Fruit fly (Drosophila melanogaster) whole organism, embryonic: ENCODE data around the gene Svil.

Source experiments
- CG11093 ChIP-seq: fragments of 200-800 bp; sonication (Bioruptor generic); IDR thresholded peaks from 3 replicates; pipeline ENCODE4 v1.3.6; 2022; ENCODE audit warnings: missing biosample characterization, missing genetic modification characterization
- CG14441 ChIP-seq: fragments of 200-800 bp; sonication (Bioruptor generic); IDR thresholded peaks from 2 replicates; pipeline ENCODE4 v1.3.6; 2022; ENCODE audit warnings: missing biosample characterization, missing genetic modification characterization
- CG14710 ChIP-seq: fragments of 200-800 bp; sonication (Bioruptor generic); optimal IDR thresholded peaks from 3 replicates; lab custom pipeline; 2019; ENCODE audit warnings: missing biosample characterization, mild to moderate bottlenecking, missing genetic modification characterization, moderate library complexity
- CG14965 ChIP-seq: fragments of 200-800 bp; sonication (Bioruptor generic); optimal IDR thresholded peaks from 2 replicates; lab custom pipeline; 2016; ENCODE audit warnings: missing biosample characterization, missing genetic modification characterization, borderline replicate concordance
- CG17612 ChIP-seq: fragments of 200-800 bp; sonication (Bioruptor generic); IDR thresholded peaks from 2 replicates; pipeline ENCODE4 v1.3.6; 2022; ENCODE audit warnings: missing biosample characterization, missing genetic modification characterization
- CG17829 ChIP-seq: fragments of 200-800 bp; optimal IDR thresholded peaks from 2 replicates; lab custom pipeline; 2019; ENCODE audit warnings: missing biosample characterization, mild to moderate bottlenecking, missing genetic modification characterization, moderate library complexity
- CG18262 ChIP-seq: fragments of 200-800 bp; optimal IDR thresholded peaks from 3 replicates; lab custom pipeline; 2019; ENCODE audit warnings: missing biosample characterization, mild to moderate bottlenecking, missing genetic modification characterization, moderate library complexity
- CG18476 ChIP-seq: fragments of 200-800 bp; sonication (Bioruptor generic); optimal IDR thresholded peaks from 2 replicates; lab custom pipeline; 2016; ENCODE audit warnings: missing biosample characterization, mild to moderate bottlenecking, missing genetic modification characterization
- CG18599 ChIP-seq: fragments of 200-800 bp; sonication (Bioruptor generic); optimal IDR thresholded peaks from 3 replicates; lab custom pipeline; 2017; ENCODE audit warnings: missing biosample characterization, missing genetic modification characterization, mild to moderate bottlenecking, moderate library complexity, missing genetic modification reagents
- CG18619 ChIP-seq: fragments of 200-800 bp; sonication (Bioruptor generic); optimal IDR thresholded peaks from 3 replicates; lab custom pipeline; 2017; ENCODE audit warnings: missing biosample characterization, mild to moderate bottlenecking, missing genetic modification characterization
- CG31224 ChIP-seq: fragments of 200-800 bp; sonication (Bioruptor generic); IDR thresholded peaks from 2 replicates; pipeline ENCODE4 v1.3.6; 2022; ENCODE audit warnings: missing biosample characterization, missing genetic modification characterization
- CG3163 ChIP-seq: fragments of 200-800 bp; sonication (Bioruptor generic); optimal IDR thresholded peaks from 3 replicates; lab custom pipeline; 2016; ENCODE audit warnings: missing biosample characterization, missing genetic modification characterization
- CG34422 ChIP-seq: fragments of 200-800 bp; sonication (Bioruptor generic); IDR thresholded peaks from 3 replicates; pipeline ENCODE4 v1.3.6; 2022; ENCODE audit warnings: missing biosample characterization, missing genetic modification characterization
- CG4360 ChIP-seq: fragments of 200-800 bp; sonication (Bioruptor generic); IDR thresholded peaks from 2 replicates; pipeline ENCODE4 v1.3.6; 2022; ENCODE audit warnings: missing biosample characterization, missing genetic modification characterization
- CG5953 ChIP-seq: fragments of 200-800 bp; sonication (Bioruptor generic); IDR thresholded peaks from 2 replicates; pipeline ENCODE4 v1.3.6; 2022; ENCODE audit warnings: missing biosample characterization, missing genetic modification characterization
- CG6175 ChIP-seq: fragments of 200-800 bp; sonication (Bioruptor generic); IDR thresholded peaks from 3 replicates; pipeline ENCODE4 v1.3.6; 2022; ENCODE audit warnings: missing biosample characterization, missing genetic modification characterization
- CG8290 ChIP-seq, 3 experiments: fragments of 200-800 bp; sonication (Bioruptor generic); optimal IDR thresholded peaks; 2 replicates each; lab custom pipeline; 2016 to 2019; ENCODE audit warnings: missing biosample characterization in 3 of 3, missing genetic modification characterization in 3 of 3, mild to moderate bottlenecking in 2 of 3, moderate library complexity in 1 of 3
- D19A ChIP-seq: fragments of 200-800 bp; optimal IDR thresholded peaks from 3 replicates; lab custom pipeline; 2019; ENCODE audit warnings: missing biosample characterization, mild to moderate bottlenecking, missing genetic modification characterization, moderate library complexity
- Dfd ChIP-seq, 2 experiments: fragments of >200 bp; optimal IDR thresholded peaks; 2 replicates each; lab custom pipeline; 2017; ENCODE audit warnings: missing biosample characterization in 2 of 2, missing genetic modification characterization in 2 of 2
- HLH4C ChIP-seq: fragments of 200-800 bp; sonication (Bioruptor generic); IDR thresholded peaks from 3 replicates; pipeline ENCODE4 v1.3.6; 2022; ENCODE audit warnings: missing biosample characterization, missing genetic modification characterization; ENCODE audit not compliant: partially characterized antibody
- Max ChIP-seq: fragments of 200-800 bp; sonication (Bioruptor generic); optimal IDR thresholded peaks from 2 replicates; lab custom pipeline; 2016; ENCODE audit warnings: missing biosample characterization, mild to moderate bottlenecking, missing genetic modification characterization
- NfI ChIP-seq: fragments of 200-800 bp; sonication (Bioruptor generic); optimal IDR thresholded peaks from 3 replicates; lab custom pipeline; 2018; ENCODE audit warnings: missing biosample characterization, mild to moderate bottlenecking, missing genetic modification characterization, moderate library complexity
- PHDP ChIP-seq: fragments of 200-800 bp; sonication (Bioruptor generic); optimal IDR thresholded peaks from 3 replicates; lab custom pipeline; 2018; ENCODE audit warnings: missing biosample characterization, mild to moderate bottlenecking, missing genetic modification characterization, moderate library complexity
- Pdp1 ChIP-seq, 2 experiments: fragments of 200-800 bp; sonication (Bioruptor generic); optimal IDR thresholded peaks; 3 replicates each; lab custom pipeline; 2016; ENCODE audit warnings: missing biosample characterization in 2 of 2, missing genetic modification characterization in 2 of 2, mild to moderate bottlenecking in 1 of 2, moderate library complexity in 1 of 2
- Sry-β ChIP-seq: fragments of 200-800 bp; sonication (Bioruptor generic); optimal IDR thresholded peaks from 2 replicates; lab custom pipeline; 2018; ENCODE audit warnings: missing biosample characterization, mild to moderate bottlenecking, missing genetic modification characterization, moderate library complexity
- Usf ChIP-seq: fragments of 200-800 bp; sonication (Bioruptor generic); optimal IDR thresholded peaks from 2 replicates; lab custom pipeline; 2017; ENCODE audit warnings: missing genotype, missing biosample characterization, missing genetic modification characterization
- al ChIP-seq: fragments of 200-800 bp; sonication (Bioruptor generic); IDR thresholded peaks from 2 replicates; pipeline ENCODE4 v1.3.6; 2022; ENCODE audit warnings: missing biosample characterization, missing genetic modification characterization
- bsh ChIP-seq, 2 experiments: fragments of 200-800 bp; sonication (Bioruptor generic); optimal IDR thresholded peaks; 2 replicates each; lab custom pipeline; 2017 to 2018; ENCODE audit warnings: mild to moderate bottlenecking in 2 of 2, missing biosample characterization in 2 of 2, missing genetic modification characterization in 2 of 2, moderate library complexity in 1 of 2
- chinmo ChIP-seq: fragments of 200-800 bp; sonication (Bioruptor generic); IDR thresholded peaks from 4 replicates; pipeline ENCODE4 v1.3.6; 2022; ENCODE audit warnings: missing biosample characterization, missing genetic modification characterization; ENCODE audit not compliant: partially characterized antibody
- chm ChIP-seq: fragments of 200-800 bp; sonication (Bioruptor generic); IDR thresholded peaks from 2 replicates; pipeline ENCODE4 v1.3.6; 2022; ENCODE audit warnings: missing biosample characterization, missing genetic modification characterization
- danr ChIP-seq: fragments of 200-800 bp; sonication (Bioruptor generic); IDR thresholded peaks from 2 replicates; pipeline ENCODE4 v1.3.6; 2022; ENCODE audit warnings: missing biosample characterization, missing genetic modification characterization
- dmrt11E ChIP-seq: fragments of 200-800 bp; sonication (Bioruptor generic); optimal IDR thresholded peaks from 3 replicates; lab custom pipeline; 2018; ENCODE audit warnings: missing biosample characterization, mild to moderate bottlenecking, missing genetic modification characterization, moderate library complexity
- en ChIP-seq: fragments of 200-800 bp; sonication (Bioruptor generic); optimal IDR thresholded peaks from 2 replicates; lab custom pipeline; 2016; ENCODE audit warnings: missing biosample characterization, missing genetic modification characterization
- ewg ChIP-seq: fragments of 200-800 bp; sonication (Bioruptor generic); optimal IDR thresholded peaks from 3 replicates; lab custom pipeline; 2017; ENCODE audit warnings: mild to moderate bottlenecking, missing biosample characterization, missing genetic modification reagents, missing genetic modification characterization
- fd96Cb ChIP-seq: fragments of 200-800 bp; sonication (Bioruptor generic); optimal IDR thresholded peaks from 2 replicates; lab custom pipeline; 2018; ENCODE audit warnings: missing biosample characterization, mild to moderate bottlenecking, missing genetic modification characterization, moderate library complexity
- ham ChIP-seq: fragments of 200-800 bp; sonication (Bioruptor generic); IDR thresholded peaks from 2 replicates; pipeline ENCODE4 v1.3.6; 2022; ENCODE audit warnings: missing biosample characterization, missing genetic modification characterization
- insv ChIP-seq, 2 experiments: fragments of 200-800 bp; sonication (Bioruptor generic); optimal IDR thresholded peaks; 3 replicates each; lab custom pipeline; 2016 to 2018; ENCODE audit warnings: missing biosample characterization in 2 of 2, missing genetic modification characterization in 2 of 2
- knrl ChIP-seq: fragments of 200-800 bp; sonication (Bioruptor generic); IDR thresholded peaks from 3 replicates; pipeline ENCODE4 v1.3.6; 2022; ENCODE audit warnings: missing biosample characterization, missing genetic modification characterization; ENCODE audit not compliant: partially characterized antibody
- lov ChIP-seq, 2 experiments: fragments of 200-800 bp in 1 of 2; fragments of >200 bp in 1 of 2; sonication (Bioruptor generic) in 1 of 2; IDR thresholded peaks in 1 of 2; optimal IDR thresholded peaks in 1 of 2; 2 replicates in 1 of 2; 3 replicates in 1 of 2; pipeline versions ENCODE4 v1.3.6 to Lab custom; 2017 to 2022; ENCODE audit warnings: missing biosample characterization in 1 of 2, missing genetic modification characterization in 1 of 2
- nerfin-2 ChIP-seq: fragments of 200-800 bp; sonication (Bioruptor generic); IDR thresholded peaks from 2 replicates; pipeline ENCODE4 v1.3.6; 2022; ENCODE audit warnings: missing biosample characterization, missing genetic modification characterization; ENCODE audit not compliant: partially characterized antibody
- odd ChIP-seq: fragments of 200-800 bp; sonication (Bioruptor generic); optimal IDR thresholded peaks from 2 replicates; lab custom pipeline; 2017; ENCODE audit warnings: missing biosample characterization, mild to moderate bottlenecking, missing genetic modification characterization
- sc ChIP-seq, 3 experiments: fragments of >200 bp in 2 of 3; fragments of 200-800 bp in 1 of 3; sonication (Bioruptor generic) in 1 of 3; optimal IDR thresholded peaks; 2 replicates in 2 of 3; 3 replicates in 1 of 3; lab custom pipeline; 2017; ENCODE audit warnings: mild to moderate bottlenecking in 1 of 3, missing biosample characterization in 1 of 3, missing genetic modification characterization in 1 of 3, missing genetic modification reagents in 1 of 3
- schlank ChIP-seq: fragments of 200-800 bp; sonication (Bioruptor generic); optimal IDR thresholded peaks from 2 replicates; lab custom pipeline; 2018; ENCODE audit warnings: missing biosample characterization, mild to moderate bottlenecking, missing genetic modification characterization
- sens ChIP-seq: fragments of 200-800 bp; sonication (Bioruptor generic); peaks from one replicate; lab custom pipeline; 2016; ENCODE audit warnings: missing biosample characterization, missing genetic modification characterization
- sqz ChIP-seq: fragments of 200-800 bp; sonication (Bioruptor generic); optimal IDR thresholded peaks from 3 replicates; lab custom pipeline; 2018; ENCODE audit warnings: missing biosample characterization, mild to moderate bottlenecking, missing genetic modification characterization
- toy ChIP-seq: fragments of 200-800 bp; sonication (Bioruptor generic); IDR thresholded peaks from 2 replicates; pipeline ENCODE4 v1.3.6; 2022; ENCODE audit warnings: missing biosample characterization, missing genetic modification characterization
- twi ChIP-seq: fragments of 200-800 bp; optimal IDR thresholded peaks from 2 replicates; lab custom pipeline; 2019; ENCODE audit warnings: missing biosample characterization, mild to moderate bottlenecking, missing genetic modification characterization, moderate library complexity

The Svil gene

dm6 chr3L:2466411-2467015, 89.1 kb downstream of the Svil start (continued):
- TF ChIP-seq CG34422 (GFP tag; lab: Robert Waterston, UW): peak; percentile 81; the same call in 2 of the 3 replicates
- no peak for TF ChIP-seq sqz (GFP tag; lab: Kevin White, UChicago)
- TF ChIP-seq CG14710 (tag; lab: Kevin White, UChicago): peak; percentile 83
- TF ChIP-seq Usf (GFP tag; lab: Kevin White, UChicago): no peak
- peak; percentile 58; the same call in 1 of the 2 replicates for TF ChIP-seq CG5953 (GFP tag; lab: Robert Waterston, UW)
- TF ChIP-seq CG14441 (GFP tag; lab: Robert Waterston, UW): peak; percentile 28; the same call in 1 of the 2 replicates
- TF ChIP-seq CG3163 (GFP tag; lab: Kevin White, UChicago): peak; percentile 100
- peak; percentile 34 for TF ChIP-seq D19A (tag; lab: Kevin White, UChicago)
- peak in 1 of 2 experiments; percentile 66 for TF ChIP-seq Pdp1 (GFP tag; optimal IDR thresholded peaks at IDR 0.05; lab: Kevin White, UChicago)
- TF ChIP-seq ham (GFP tag; lab: Robert Waterston, UW): no peak
- TF ChIP-seq fd96Cb (tag; lab: Kevin White, UChicago): no peak
- TF ChIP-seq Sry-β (GFP tag; lab: Kevin White, UChicago): no peak
- TF ChIP-seq CG17829 (tag; lab: Kevin White, UChicago): peak; percentile 72
- TF ChIP-seq CG17612 (GFP tag; lab: Robert Waterston, UW): no peak
- TF ChIP-seq toy: no peak
- TF ChIP-seq CG18476 (GFP tag; lab: Kevin White, UChicago): no peak
- TF ChIP-seq CG6175 (GFP tag; lab: Robert Waterston, UW): no peak
- no peak for TF ChIP-seq schlank
- TF ChIP-seq CG8290 (GFP tag; optimal IDR thresholded peaks at IDR 0.05; lab: Kevin White, UChicago): peak; percentile 69
- TF ChIP-seq CG8290 (tag; optimal IDR thresholded peaks at IDR 0.05; lab: Kevin White, UChicago): peak in 1 of 2 experiments; percentile 67
- peak in 1 of 2 experiments; percentile 78 for TF ChIP-seq insv (GFP tag; optimal IDR thresholded peaks at IDR 0.05; lab: Kevin White, UChicago)
- peak; percentile 73 for TF ChIP-seq CG4360 (GFP tag; lab: Robert Waterston, UW)
- TF ChIP-seq knrl (GFP tag; lab: Robert Waterston, UW): peak; percentile 54; the same call in 1 of the 3 replicates
- TF ChIP-seq dmrt11E (tag; lab: Kevin White, UChicago): no peak
- TF ChIP-seq NfI (GFP tag; lab: Kevin White, UChicago): peak; percentile 9
- no peak for TF ChIP-seq al
- no peak for TF ChIP-seq lov (optimal IDR thresholded peaks at IDR 0.05; lab: Kevin White, UChicago)
- 0 out of 3 replicates have a peak, but pooled peaks have one; percentile 60 for TF ChIP-seq lov (GFP tag; IDR thresholded peaks at IDR 0.05; lab: Robert Waterston, UW)
- no peak for TF ChIP-seq sc (optimal IDR thresholded peaks at IDR 0.05; lab: Kevin White, UChicago)
- no peak for TF ChIP-seq sc (GFP tag; optimal IDR thresholded peaks at IDR 0.05; lab: Kevin White, UChicago)
- TF ChIP-seq nerfin-2: no peak
- TF ChIP-seq bsh (GFP tag; optimal IDR thresholded peaks at IDR 0.05; lab: Kevin White, UChicago): peak in 1 of 2 experiments; percentile 25
- TF ChIP-seq CG18262 (tag; lab: Kevin White, UChicago): peak; percentile 25
- peak; percentile 8 for TF ChIP-seq ewg (GFP tag; lab: Kevin White, UChicago)
- TF ChIP-seq CG11093: no peak
- 0 out of 2 replicates have a peak, but pooled peaks have one; percentile 8 for TF ChIP-seq chm
- TF ChIP-seq CG18599 (GFP tag; lab: Kevin White, UChicago): no peak
- no peak for TF ChIP-seq Max (GFP tag; lab: Kevin White, UChicago)
- peak; percentile 57; the same call in 2 of the 4 replicates for TF ChIP-seq chinmo
- TF ChIP-seq en (GFP tag; lab: Kevin White, UChicago): no peak
- TF ChIP-seq HLH4C (GFP tag; lab: Robert Waterston, UW): peak; percentile 54; the same call in 2 of the 3 replicates
- peak; percentile 2 for TF ChIP-seq odd (GFP tag; lab: Kevin White, UChicago)
- TF ChIP-seq PHDP (tag; lab: Kevin White, UChicago): peak; percentile 35
- no peak for TF ChIP-seq CG18619 (GFP tag; lab: Kevin White, UChicago)
- TF ChIP-seq danr (GFP tag; lab: Robert Waterston, UW): no peak
- TF ChIP-seq sens: peak; percentile 20
- no peak for TF ChIP-seq Dfd (GFP tag; optimal IDR thresholded peaks at IDR 0.05; lab: Kevin White, UChicago)
- TF ChIP-seq CG14965 (GFP tag; lab: Kevin White, UChicago): peak; percentile 13
- no peak for TF ChIP-seq twi (tag; lab: Kevin White, UChicago)
- no peak for TF ChIP-seq CG31224 (GFP tag; lab: Robert Waterston, UW)
